Worm (Caenorhabditis elegans): ENCODE measurements around the gene vps-60.
A peak's percentile ranks its signal among the peaks of the same experiment; 100 is the strongest.
"Not testable (repeated sequence)": the region's sequence is repeated elsewhere in the genome, so short reads cannot be mapped to it uniquely, and the experiment has no call there.

vps-60 gene

ce11 chrV:8588079-8588478 is 17.8 kb downstream of the vps-60 start, which contains the start of gene C10B5.3:
Gene C10B5.3 (minus strand): TSS chrV:8588179.
- TF ChIP-seq tra-1 (GFP tag; IDR thresholded peaks at IDR 0.05) (no peak), ceh-62 (tag; optimal IDR thresholded peaks at IDR 0.05) (no peak), hif-1 (tag; optimal IDR thresholded peaks at IDR 0.05) (no peak), zfp-2 (tag; optimal IDR thresholded peaks at IDR 0.05) (no peak), madf-5 (GFP tag; IDR thresholded peaks at IDR 0.05) (no peak), Y105C5A.15 (GFP tag; IDR thresholded peaks at IDR 0.05) (0 out of 2 replicates have a peak, but pooled peaks have one; percentile 32), unc-62 (GFP tag; optimal IDR thresholded peaks at IDR 0.05 in 1 of 2) (peak in 1 of 2 experiments; percentile 72), unc-62 (tag; optimal IDR thresholded peaks at IDR 0.05) (no peak), D1046.2 (GFP tag; IDR thresholded peaks at IDR 0.05) (no peak), jun-1 (tag; optimal IDR thresholded peaks at IDR 0.05) (no peak), gei-8 (GFP tag; optimal IDR thresholded peaks at IDR 0.05) (no peak), lin-38 (GFP tag; IDR thresholded peaks at IDR 0.05) (no peak), madf-9 (GFP tag; conservative IDR thresholded peaks at IDR 0.05) (no peak), dpl-1 (GFP tag; optimal IDR thresholded peaks at IDR 0.05) (no peak), php-3 (GFP tag; IDR thresholded peaks at IDR 0.05) (no peak), spr-1 (tag; optimal IDR thresholded peaks at IDR 0.05) (no peak), F26F4.8 (GFP tag; conservative IDR thresholded peaks at IDR 0.05) (no peak), duxl-1 (tag; optimal IDR thresholded peaks at IDR 0.05; ENCODE audit: poor library complexity) (no peak)

- TF ChIP-seq pqm-1 (tag; optimal IDR thresholded peaks at IDR 0.05), result peak; percentile 26
- TF ChIP-seq nhr-48 (tag; optimal IDR thresholded peaks at IDR 0.05), result peak; percentile 36
- peak; percentile 24 for TF ChIP-seq T20F7.1 (GFP tag; optimal IDR thresholded peaks at IDR 0.05)
- TF ChIP-seq ztf-11 (tag; optimal IDR thresholded peaks at IDR 0.05), result no peak
- TF ChIP-seq dve-1 (tag; optimal IDR thresholded peaks at IDR 0.05; ENCODE audit: insufficient read depth), result peak; percentile 71
- TF ChIP-seq dmd-6 (GFP tag; IDR thresholded peaks at IDR 0.05), result peak; percentile 58
- TF ChIP-seq daf-16 (GFP tag; optimal IDR thresholded peaks at IDR 0.05), result no peak
- peak; percentile 90 for TF ChIP-seq daf-16 (tag; optimal IDR thresholded peaks at IDR 0.05)
- TF ChIP-seq nhr-28 (tag; optimal IDR thresholded peaks at IDR 0.05), result peak; percentile 46
- TF ChIP-seq nhr-102 (tag; optimal IDR thresholded peaks at IDR 0.05), result no peak
Measured at ce11 chrV:8586920-8587319, 19.0 kb downstream of the vps-60 start.

ce11 chrV:8586472-8586871 is 19.5 kb downstream of the vps-60 start:
- TF ChIP-seq ctbp-1 (GFP tag; IDR thresholded peaks at IDR 0.05) (no peak), T20F7.1 (GFP tag; optimal IDR thresholded peaks at IDR 0.05) (no peak), nhr-76 (tag; optimal IDR thresholded peaks at IDR 0.05) (no peak), mdl-1 (tag; optimal IDR thresholded peaks at IDR 0.05) (no peak)

ce11 chrV:8580961-8581360 is 25.0 kb downstream of the vps-60 start, which contains the start of gene C10B5.1:
Gene C10B5.1 (plus strand): TSS chrV:8581261.
- TF ChIP-seq nhr-11 (tag; optimal IDR thresholded peaks at IDR 0.05) (no peak), R02D3.7 (tag; optimal IDR thresholded peaks at IDR 0.05) (no peak)

ce11 chrV:8574762-8575161 is 31.2 kb downstream of the vps-60 start, which contains the start of gene F25G6.1:
Gene F25G6.1 (plus strand): TSS chrV:8575062.
- TF ChIP-seq ceh-28 (tag; optimal IDR thresholded peaks at IDR 0.05); Y48G9A.11 (GFP tag; IDR thresholded peaks at IDR 0.05); snpc-1.2 (GFP tag; IDR thresholded peaks at IDR 0.05): not testable (repeated sequence)
